Fruit fly (Drosophila melanogaster) whole organism, pupa: Measurements from ENCODE around the gene Traf-like.

ENCODE experiments used
- CG10348 ChIP-seq: fragments of 200-800 bp; sonication (Bioruptor generic); IDR thresholded peaks from 2 replicates; pipeline ENCODE4 v1.3.6; 2022; ENCODE audit warnings: missing biosample characterization, missing genetic modification characterization
- CG12605 ChIP-seq: fragments of 200-800 bp; sonication (Bioruptor generic); IDR thresholded peaks from 2 replicates; pipeline ENCODE4 v1.3.6; 2022; ENCODE audit warnings: missing biosample characterization, missing genetic modification characterization
- CG14655 ChIP-seq: fragments of 200-800 bp; sonication (Bioruptor generic); optimal IDR thresholded peaks from 3 replicates; lab custom pipeline; 2017; ENCODE audit warnings: mild to moderate bottlenecking, missing biosample characterization, missing genetic modification reagents, missing genetic modification characterization
- CG15710 ChIP-seq: fragments of 200-800 bp; sonication (Bioruptor generic); optimal IDR thresholded peaks from 2 replicates; lab custom pipeline; 2018; ENCODE audit warnings: missing biosample characterization, mild to moderate bottlenecking, missing genetic modification characterization, moderate library complexity
- CG32121 ChIP-seq: fragments of 200-800 bp; sonication (Bioruptor generic); IDR thresholded peaks from 2 replicates; pipeline ENCODE4 v1.3.6; 2022; ENCODE audit warnings: missing biosample characterization, missing genetic modification characterization
- CG34367 ChIP-seq: fragments of 200-800 bp; sonication (Bioruptor generic); optimal IDR thresholded peaks from 2 replicates; lab custom pipeline; 2018; ENCODE audit warnings: missing biosample characterization, mild to moderate bottlenecking, missing genetic modification characterization
- CG8301 ChIP-seq: fragments of 200-800 bp; sonication (Bioruptor generic); optimal IDR thresholded peaks from 2 replicates; lab custom pipeline; 2018; ENCODE audit warnings: missing biosample characterization, mild to moderate bottlenecking, missing genetic modification characterization
- EcR ChIP-seq: fragments of 200-800 bp; sonication (Bioruptor generic); optimal IDR thresholded peaks from 3 replicates; lab custom pipeline; 2019; ENCODE audit warnings: missing biosample characterization, missing genetic modification characterization, mild to moderate bottlenecking, moderate library complexity, missing genetic modification reagents
- Ets98B ChIP-seq: fragments of 200-800 bp; sonication (Bioruptor generic); IDR thresholded peaks from 2 replicates; pipeline ENCODE4 v1.3.6; 2022; ENCODE audit warnings: missing biosample characterization, missing genetic modification characterization
- Pif1A ChIP-seq: fragments of 200-800 bp; sonication (Bioruptor generic); optimal IDR thresholded peaks from 3 replicates; lab custom pipeline; 2016; ENCODE audit warnings: missing biosample characterization, missing genetic modification characterization
- Pif1B ChIP-seq: fragments of 200-800 bp; sonication (Bioruptor generic); optimal IDR thresholded peaks from 3 replicates; lab custom pipeline; 2016; ENCODE audit warnings: missing biosample characterization, missing genetic modification characterization
- Snoo ChIP-seq: fragments of 200-800 bp; sonication (Bioruptor generic); optimal IDR thresholded peaks from 3 replicates; lab custom pipeline; 2017; ENCODE audit warnings: missing biosample characterization, mild to moderate bottlenecking, missing genetic modification characterization, inconsistent platforms
- gl ChIP-seq: fragments of 200-800 bp; sonication (Bioruptor generic); optimal IDR thresholded peaks from 2 replicates; lab custom pipeline; 2018; ENCODE audit warnings: missing biosample characterization, mild to moderate bottlenecking, missing genetic modification characterization
- rn ChIP-seq: fragments of 200-800 bp; sonication (Bioruptor generic); IDR thresholded peaks from 2 replicates; pipeline ENCODE4 v1.3.6; 2022; ENCODE audit warnings: missing biosample characterization, missing genetic modification characterization

DNA sequence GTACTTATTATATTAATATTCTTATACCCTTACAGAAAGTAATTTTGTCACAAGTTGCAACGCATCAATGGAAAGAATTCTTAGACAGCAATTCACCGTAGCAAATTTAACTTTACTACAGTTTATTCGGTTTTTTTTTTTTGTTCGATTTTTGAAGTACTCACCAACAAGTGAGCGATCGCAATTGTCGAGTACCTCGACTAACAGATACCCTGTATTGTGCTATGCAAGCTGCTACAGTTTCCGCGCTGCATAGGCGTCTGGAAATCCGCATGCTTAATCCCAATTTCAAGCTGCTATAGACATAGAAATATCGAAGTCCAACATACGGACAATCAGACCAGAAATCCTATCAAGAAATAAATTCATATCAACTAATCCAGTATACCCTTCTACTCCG lies 46.3 kb upstream of the Traf-like start:
- TF ChIP-seq Snoo, result no peak
- TF ChIP-seq rn (GFP tag; lab: Robert Waterston, UW), result no peak
- TF ChIP-seq gl, result no peak
- TF ChIP-seq Pif1B (GFP tag; lab: Kevin White, UChicago), result no peak
- TF ChIP-seq CG15710 (tag; lab: Kevin White, UChicago), result no peak
- no peak for TF ChIP-seq CG32121 (GFP tag; lab: Robert Waterston, UW)
- no peak for TF ChIP-seq CG10348
- no peak for TF ChIP-seq Pif1A
- no peak for TF ChIP-seq CG8301 (tag; lab: Kevin White, UChicago)
- TF ChIP-seq CG34367 (tag; lab: Kevin White, UChicago), result no peak
- no peak for TF ChIP-seq Ets98B (GFP tag; lab: Robert Waterston, UW)
- TF ChIP-seq CG12605 (GFP tag; lab: Robert Waterston, UW), result no peak
- TF ChIP-seq CG14655 (GFP tag; lab: Kevin White, UChicago), result no peak
- TF ChIP-seq EcR (GFP tag; lab: Kevin White, UChicago), result no peak
